Worm (Caenorhabditis elegans): Measurements from ENCODE around the gene F40G12.6.

ce11 chrV:14248654-14249053, 24.3 kb downstream of the F40G12.6 start, which contains the start of gene K02E11.6:
- TF ChIP-seq him-1 (tag; optimal IDR thresholded peaks at IDR 0.05) (no peak), W03F9.2 (tag; optimal IDR thresholded peaks at IDR 0.05) (no peak)

All from whole organism, L4/young adult.